Fruit fly (Drosophila melanogaster) whole organism, embryonic: Measurements from ENCODE around the gene Pka-C3.

Source experiments
- CG10654 ChIP-seq: fragments of 200-800 bp; sonication (Bioruptor generic); optimal IDR thresholded peaks from 2 replicates; lab custom pipeline; 2016; ENCODE audit warnings: missing biosample characterization, missing genetic modification characterization
- CG11093 ChIP-seq: fragments of 200-800 bp; sonication (Bioruptor generic); IDR thresholded peaks from 3 replicates; pipeline ENCODE4 v1.3.6; 2022; ENCODE audit warnings: missing biosample characterization, missing genetic modification characterization
- CG11560 ChIP-seq: fragments of 200-800 bp; sonication (Bioruptor generic); IDR thresholded peaks from 3 replicates; pipeline ENCODE4 v1.3.6; 2022; ENCODE audit warnings: missing biosample characterization, missing genetic modification characterization
- CG12104 ChIP-seq: fragments of 200-800 bp; sonication (Bioruptor generic); optimal IDR thresholded peaks from 3 replicates; lab custom pipeline; 2016; ENCODE audit warnings: missing biosample characterization, missing genetic modification characterization
- CG1233 ChIP-seq: fragments of 200-800 bp; sonication (Bioruptor generic); optimal IDR thresholded peaks from 4 replicates; lab custom pipeline; 2018; ENCODE audit warnings: missing biosample characterization, mild to moderate bottlenecking, missing genetic modification characterization
- CG12391 ChIP-seq: fragments of 200-800 bp; sonication (Bioruptor generic); optimal IDR thresholded peaks from 3 replicates; lab custom pipeline; 2018; ENCODE audit warnings: missing biosample characterization, mild to moderate bottlenecking, missing genetic modification characterization, moderate library complexity
- CG12659 ChIP-seq: fragments of 200-800 bp; sonication (Bioruptor generic); optimal IDR thresholded peaks from 3 replicates; lab custom pipeline; 2017; ENCODE audit warnings: mild to moderate bottlenecking, missing biosample characterization, missing genetic modification reagents, missing genetic modification characterization
- CG15514 ChIP-seq: fragments of 200-800 bp; sonication (Bioruptor generic); optimal IDR thresholded peaks from 3 replicates; lab custom pipeline; 2017; ENCODE audit warnings: missing biosample characterization, missing genetic modification characterization, mild to moderate bottlenecking, moderate library complexity, missing genetic modification reagents
- CG1647 ChIP-seq: fragments of 200-800 bp; sonication (Bioruptor generic); optimal IDR thresholded peaks from 3 replicates; lab custom pipeline; 2016; ENCODE audit warnings: missing biosample characterization, missing genetic modification characterization
- CG17359 ChIP-seq: fragments of 200-800 bp; sonication (Bioruptor generic); optimal IDR thresholded peaks from 3 replicates; lab custom pipeline; 2018; ENCODE audit warnings: missing biosample characterization, mild to moderate bottlenecking, missing genetic modification characterization, moderate library complexity
- CG17829 ChIP-seq: fragments of 200-800 bp; optimal IDR thresholded peaks from 2 replicates; lab custom pipeline; 2019; ENCODE audit warnings: missing biosample characterization, mild to moderate bottlenecking, missing genetic modification characterization, moderate library complexity
- CG2889 ChIP-seq: fragments of 200-800 bp; sonication (Bioruptor generic); IDR thresholded peaks from 3 replicates; pipeline ENCODE4 v1.3.6; 2022; ENCODE audit warnings: missing biosample characterization, missing genetic modification characterization
- CG31441 ChIP-seq: fragments of 200-800 bp; sonication (Bioruptor generic); IDR thresholded peaks from 2 replicates; pipeline ENCODE4 v1.3.6; 2022; ENCODE audit warnings: missing biosample characterization, missing genetic modification characterization
- CG32772 ChIP-seq: fragments of 200-800 bp; sonication (Bioruptor generic); IDR thresholded peaks from 2 replicates; pipeline ENCODE4 v1.3.6; 2022; ENCODE audit warnings: missing biosample characterization, missing genetic modification characterization
- CG4328 ChIP-seq: fragments of 200-800 bp; sonication (Bioruptor generic); optimal IDR thresholded peaks from 3 replicates; lab custom pipeline; 2017; ENCODE audit warnings: missing biosample characterization, missing genetic modification reagents, missing genetic modification characterization
- CG6254 ChIP-seq: fragments of 200-800 bp; sonication (Bioruptor generic); optimal IDR thresholded peaks from 3 replicates; lab custom pipeline; 2017; ENCODE audit warnings: mild to moderate bottlenecking, missing biosample characterization, missing genetic modification reagents, missing genetic modification characterization
- CG6689 ChIP-seq: fragments of 200-800 bp; sonication (Bioruptor generic); IDR thresholded peaks from 2 replicates; pipeline ENCODE4 v1.3.6; 2022; ENCODE audit warnings: missing biosample characterization, missing genetic modification characterization
- CG7556 ChIP-seq: fragments of 200-800 bp; sonication (Bioruptor generic); optimal IDR thresholded peaks from 2 replicates; lab custom pipeline; 2017; ENCODE audit warnings: missing biosample characterization, mild to moderate bottlenecking, missing genetic modification characterization
- CG8388 ChIP-seq: fragments of 200-800 bp; sonication (Bioruptor generic); optimal IDR thresholded peaks from 2 replicates; lab custom pipeline; 2019; ENCODE audit warnings: missing biosample characterization, mild to moderate bottlenecking, missing genetic modification characterization, moderate library complexity
- CrebB ChIP-seq: fragments of 200-800 bp; sonication (Bioruptor generic); optimal IDR thresholded peaks from 3 replicates; lab custom pipeline; 2018; ENCODE audit warnings: missing biosample characterization, mild to moderate bottlenecking, missing genetic modification characterization
- HLH54F ChIP-seq: fragments of 200-800 bp; sonication (Bioruptor generic); optimal IDR thresholded peaks from 3 replicates; lab custom pipeline; 2016; ENCODE audit warnings: missing biosample characterization, missing genetic modification characterization
- Hmr ChIP-seq: fragments of 200-800 bp; sonication (Bioruptor generic); optimal IDR thresholded peaks from 3 replicates; lab custom pipeline; 2017; ENCODE audit warnings: mild to moderate bottlenecking, missing biosample characterization, missing genetic modification reagents, missing genetic modification characterization
- Hr78 ChIP-seq, 2 experiments: fragments of 200-800 bp in 1 of 2; fragments of >200 bp in 1 of 2; sonication (Bioruptor generic) in 1 of 2; optimal IDR thresholded peaks; 2 replicates each; lab custom pipeline; 2017 to 2019; ENCODE audit warnings: missing biosample characterization in 2 of 2, missing genetic modification characterization in 2 of 2, mild to moderate bottlenecking in 1 of 2, moderate library complexity in 1 of 2
- Lhr ChIP-seq: fragments of 200-800 bp; sonication (Bioruptor generic); optimal IDR thresholded peaks from 3 replicates; lab custom pipeline; 2017; ENCODE audit warnings: mild to moderate bottlenecking, missing biosample characterization, missing genetic modification reagents, missing genetic modification characterization
- Mrtf ChIP-seq: fragments of 200-800 bp; sonication (Bioruptor generic); IDR thresholded peaks from 3 replicates; pipeline ENCODE4 v1.3.6; 2022; ENCODE audit warnings: missing biosample characterization, missing genetic modification characterization
- Ptx1 ChIP-seq: fragments of 200-800 bp; sonication (Bioruptor generic); IDR thresholded peaks from 2 replicates; pipeline ENCODE4 v1.3.6; 2022; ENCODE audit warnings: missing biosample characterization, missing genetic modification characterization
- Rfx ChIP-seq: fragments of 200-800 bp; sonication (Bioruptor generic); IDR thresholded peaks from 2 replicates; pipeline ENCODE4 v1.3.6; 2022; ENCODE audit warnings: missing biosample characterization, missing genetic modification characterization
- bcd ChIP-seq: fragments of 200-800 bp; sonication (Bioruptor generic); optimal IDR thresholded peaks from 2 replicates; lab custom pipeline; 2017; ENCODE audit warnings: missing biosample characterization, mild to moderate bottlenecking, missing genetic modification characterization
- cato ChIP-seq: fragments of 200-800 bp; sonication (Bioruptor generic); optimal IDR thresholded peaks from 2 replicates; lab custom pipeline; 2016; ENCODE audit warnings: missing biosample characterization, missing genetic modification characterization, borderline replicate concordance
- cg ChIP-seq: fragments of 200-800 bp; sonication (Bioruptor generic); optimal IDR thresholded peaks from 3 replicates; lab custom pipeline; 2019; ENCODE audit warnings: missing biosample characterization, mild to moderate bottlenecking, missing genetic modification characterization, moderate library complexity
- eve ChIP-seq, 2 experiments: fragments of >200 bp; optimal IDR thresholded peaks; 2 replicates each; lab custom pipeline; 2017; ENCODE audit warnings: missing biosample characterization in 2 of 2, missing genetic modification characterization in 2 of 2
- fd3F ChIP-seq: fragments of 200-800 bp; sonication (Bioruptor generic); optimal IDR thresholded peaks from 2 replicates; lab custom pipeline; 2018; ENCODE audit warnings: missing biosample characterization, mild to moderate bottlenecking, missing genetic modification characterization, moderate library complexity
- hb ChIP-seq: fragments of 200-800 bp; sonication (Bioruptor generic); IDR thresholded peaks from 3 replicates; pipeline ENCODE4 v1.3.6; 2022; ENCODE audit warnings: missing biosample characterization, missing genetic modification characterization; ENCODE audit not compliant: partially characterized antibody
- hbn ChIP-seq: fragments of 200-800 bp; sonication (Bioruptor generic); IDR thresholded peaks from 2 replicates; pipeline ENCODE4 v1.3.6; 2022; ENCODE audit warnings: missing biosample characterization, missing genetic modification characterization; ENCODE audit not compliant: partially characterized antibody
- ken ChIP-seq: fragments of 200-800 bp; sonication (Bioruptor generic); IDR thresholded peaks from 3 replicates; pipeline ENCODE4 v1.3.6; 2022; ENCODE audit warnings: missing biosample characterization, missing genetic modification characterization
- kni ChIP-seq: fragments of 200-800 bp; sonication (Bioruptor generic); optimal IDR thresholded peaks from 3 replicates; lab custom pipeline; 2017; ENCODE audit warnings: mild to moderate bottlenecking, missing biosample characterization, missing genetic modification reagents, missing genetic modification characterization
- lilli ChIP-seq: fragments of 200-800 bp; sonication (Bioruptor generic); optimal IDR thresholded peaks from 3 replicates; lab custom pipeline; 2016; ENCODE audit warnings: missing biosample characterization, missing genetic modification characterization
- luna ChIP-seq: fragments of 200-800 bp; sonication (Bioruptor generic); optimal IDR thresholded peaks from 2 replicates; lab custom pipeline; 2016; ENCODE audit warnings: missing biosample characterization, missing genetic modification characterization
- pfk ChIP-seq: fragments of 200-800 bp; sonication (Bioruptor generic); optimal IDR thresholded peaks from 2 replicates; lab custom pipeline; 2018; ENCODE audit warnings: missing biosample characterization, mild to moderate bottlenecking, missing genetic modification characterization, moderate library complexity
- phol ChIP-seq: fragments of 200-800 bp; sonication (Bioruptor generic); optimal IDR thresholded peaks from 3 replicates; lab custom pipeline; 2018; ENCODE audit warnings: missing biosample characterization, mild to moderate bottlenecking, missing genetic modification characterization, moderate library complexity
- prd ChIP-seq, 3 experiments: fragments of >200 bp in 2 of 3; fragments of 200-800 bp in 1 of 3; sonication (Bioruptor generic) in 1 of 3; optimal IDR thresholded peaks in 2 of 3; IDR thresholded peaks in 1 of 3; 2 replicates in 2 of 3; 3 replicates in 1 of 3; pipeline versions ENCODE4 v1.3.6 to Lab custom; 2017 to 2022; ENCODE audit warnings: missing biosample characterization in 1 of 3, missing genetic modification characterization in 1 of 3
- sens ChIP-seq: fragments of 200-800 bp; sonication (Bioruptor generic); peaks from one replicate; lab custom pipeline; 2016; ENCODE audit warnings: missing biosample characterization, missing genetic modification characterization
- seq ChIP-seq: fragments of 200-800 bp; sonication (Bioruptor generic); IDR thresholded peaks from 2 replicates; pipeline ENCODE4 v1.3.6; 2022; ENCODE audit warnings: missing biosample characterization, missing genetic modification characterization
- stc ChIP-seq: fragments of 200-800 bp; sonication (Bioruptor generic); IDR thresholded peaks from 2 replicates; pipeline ENCODE4 v1.3.6; 2022; ENCODE audit warnings: missing biosample characterization, missing genetic modification characterization
- stwl ChIP-seq: fragments of 200-800 bp; sonication (Bioruptor generic); optimal IDR thresholded peaks from 3 replicates; lab custom pipeline; 2018; ENCODE audit warnings: missing biosample characterization, mild to moderate bottlenecking, missing genetic modification characterization, moderate library complexity
- tap ChIP-seq: fragments of 200-800 bp; optimal IDR thresholded peaks from 3 replicates; lab custom pipeline; 2019; ENCODE audit warnings: missing biosample characterization, mild to moderate bottlenecking, missing genetic modification characterization, moderate library complexity
- tx ChIP-seq: fragments of 200-800 bp; sonication (Bioruptor generic); optimal IDR thresholded peaks from 2 replicates; lab custom pipeline; 2016; ENCODE audit warnings: missing biosample characterization, missing genetic modification characterization
- zfh2 ChIP-seq: fragments of 200-800 bp; sonication (Bioruptor generic); optimal IDR thresholded peaks from 2 replicates; lab custom pipeline; 2016; ENCODE audit warnings: missing biosample characterization, missing genetic modification characterization

Gene Pka-C3

dm6 chr3L:15999358-16000005, 44.9 kb upstream of the Pka-C3 start (continued):
- no peak for TF ChIP-seq stwl (tag; lab: Kevin White, UChicago)
- peak; percentile 5 for TF ChIP-seq CG6254
- no peak for TF ChIP-seq stc
- TF ChIP-seq bcd = peak; percentile 11
- no peak for TF ChIP-seq hbn
- peak; percentile 51 for TF ChIP-seq CG15514 (GFP tag; lab: Kevin White, UChicago)
- TF ChIP-seq CG4328 = peak; percentile 20
- TF ChIP-seq CG12391 (tag; lab: Kevin White, UChicago) = peak; percentile 50
- TF ChIP-seq cg = peak; percentile 14
- peak; percentile 26; the same call in 1 of the 3 replicates for TF ChIP-seq CG11093 (GFP tag; lab: Robert Waterston, UW)
- TF ChIP-seq luna (GFP tag; lab: Kevin White, UChicago) = no peak
- peak in 1 of 2 experiments; percentile 30 for TF ChIP-seq eve (GFP tag; optimal IDR thresholded peaks at IDR 0.05; lab: Kevin White, UChicago)
- TF ChIP-seq hb (GFP tag; lab: Robert Waterston, UW) = no peak
- no peak for TF ChIP-seq Lhr
- TF ChIP-seq Rfx (GFP tag; lab: Robert Waterston, UW) = peak; percentile 70; the same call in 1 of the 2 replicates
- TF ChIP-seq CG17829 (tag; lab: Kevin White, UChicago) = peak; percentile 37
- TF ChIP-seq sens = peak; percentile 82
- peak; percentile 35 for TF ChIP-seq pfk (GFP tag; lab: Kevin White, UChicago)
- peak; percentile 48 for TF ChIP-seq CG8388 (GFP tag; lab: Kevin White, UChicago)
- no peak for TF ChIP-seq tap (tag; lab: Kevin White, UChicago)
- TF ChIP-seq CG31441 = peak; percentile 25; the same call in 1 of the 2 replicates
- TF ChIP-seq fd3F (GFP tag; lab: Kevin White, UChicago) = peak; percentile 41
- peak; percentile 63 for TF ChIP-seq CG7556 (GFP tag; lab: Kevin White, UChicago)
- TF ChIP-seq phol (tag; lab: Kevin White, UChicago) = peak; percentile 30
- TF ChIP-seq CG1647 (GFP tag; lab: Kevin White, UChicago) = no peak
- no peak for TF ChIP-seq CG11560 (tag; lab: Robert Waterston, UW)
- TF ChIP-seq zfh2 = no peak
- TF ChIP-seq CG10654 (GFP tag; lab: Kevin White, UChicago) = peak; percentile 9
- no peak for TF ChIP-seq cato
- TF ChIP-seq Ptx1 (GFP tag; lab: Robert Waterston, UW) = no peak; the same call in none of the 2 replicates
- peak; percentile 30 for TF ChIP-seq CG12659
- TF ChIP-seq Mrtf (GFP tag; lab: Robert Waterston, UW) = no peak; the same call in 2 of the 3 replicates
- TF ChIP-seq Hr78 (GFP tag; optimal IDR thresholded peaks at IDR 0.05; lab: Kevin White, UChicago) = peak in 1 of 2 experiments; percentile 41
- TF ChIP-seq CG6689 (GFP tag; lab: Robert Waterston, UW) = 0 out of 2 replicates have a peak, but pooled peaks have one; percentile 10
- no peak for TF ChIP-seq ken (GFP tag; lab: Robert Waterston, UW)
- peak; percentile 5 for TF ChIP-seq lilli
- peak; percentile 45 for TF ChIP-seq CG32772
- TF ChIP-seq prd (optimal IDR thresholded peaks at IDR 0.05; lab: Kevin White, UChicago) = no peak
- TF ChIP-seq prd (GFP tag; IDR thresholded peaks at IDR 0.05; lab: Robert Waterston, UW) = peak; percentile 68; the same call in 1 of the 3 replicates
- TF ChIP-seq HLH54F (GFP tag; lab: Kevin White, UChicago) = peak; percentile 24
- peak; percentile 3 for TF ChIP-seq CG17359 (tag; lab: Kevin White, UChicago)
- peak; percentile 3 for TF ChIP-seq CG12104 (GFP tag; lab: Kevin White, UChicago)
- TF ChIP-seq CG1233 (GFP tag; lab: Kevin White, UChicago) = peak; percentile 53
- TF ChIP-seq tx (GFP tag; lab: Kevin White, UChicago) = no peak
- TF ChIP-seq CG2889 (GFP tag; lab: Robert Waterston, UW) = 0 out of 3 replicates have a peak, but pooled peaks have one; percentile 35
- no peak for TF ChIP-seq CrebB
- TF ChIP-seq seq (GFP tag; lab: Robert Waterston, UW) = peak; percentile 53; the same call in 1 of the 2 replicates
- peak; percentile 50 for TF ChIP-seq Hmr (GFP tag; lab: Kevin White, UChicago)
- no peak for TF ChIP-seq kni (GFP tag; lab: Kevin White, UChicago)
